Fruit fly (Drosophila melanogaster) whole organism, prepupa: ENCODE results near the gene msi.
A peak's percentile ranks its signal among the peaks of the same experiment; 100 is the strongest.

Experiments
- Blimp-1 ChIP-seq: fragments of 200-800 bp; sonication (Bioruptor generic); optimal IDR thresholded peaks from 3 replicates; lab custom pipeline; 2017; ENCODE audit warnings: missing biosample characterization, missing genetic modification characterization, mild to moderate bottlenecking, moderate library complexity, missing genetic modification reagents
- CG10631 ChIP-seq: fragments of 200-800 bp; sonication (Bioruptor generic); optimal IDR thresholded peaks from 2 replicates; lab custom pipeline; 2016; ENCODE audit warnings: missing biosample characterization, missing genetic modification characterization
- CG10669 ChIP-seq: fragments of 200-800 bp; sonication (Bioruptor generic); optimal IDR thresholded peaks from 3 replicates; lab custom pipeline; 2018; ENCODE audit warnings: missing biosample characterization, mild to moderate bottlenecking, missing genetic modification characterization, moderate library complexity
- CG11294 ChIP-seq: fragments of 200-800 bp; sonication (Bioruptor generic); IDR thresholded peaks from 2 replicates; pipeline ENCODE4 v1.3.6; 2022; ENCODE audit warnings: missing biosample characterization, missing genetic modification characterization
- CG11762 ChIP-seq: fragments of 200-800 bp; sonication (Bioruptor generic); optimal IDR thresholded peaks from 3 replicates; lab custom pipeline; 2016; ENCODE audit warnings: missing biosample characterization, missing genetic modification characterization; ENCODE audit not compliant: insufficient read depth
- CG11902 ChIP-seq: fragments of 200-800 bp; sonication (Bioruptor generic); optimal IDR thresholded peaks from 3 replicates; lab custom pipeline; 2016; ENCODE audit warnings: missing biosample characterization, missing genetic modification characterization
- CG16779 ChIP-seq: fragments of 200-800 bp; sonication (Bioruptor generic); optimal IDR thresholded peaks from 3 replicates; lab custom pipeline; 2017; ENCODE audit warnings: missing biosample characterization, mild to moderate bottlenecking, missing genetic modification characterization
- CG3032 ChIP-seq: fragments of 200-800 bp; optimal IDR thresholded peaks from 2 replicates; lab custom pipeline; 2019; ENCODE audit warnings: missing biosample characterization, mild to moderate bottlenecking, missing genetic modification characterization, moderate library complexity
- CG31627 ChIP-seq: fragments of 200-800 bp; sonication (Bioruptor generic); optimal IDR thresholded peaks from 3 replicates; lab custom pipeline; 2016; ENCODE audit warnings: missing biosample characterization, missing genetic modification characterization
- CG32006 ChIP-seq: fragments of 200-800 bp; sonication (Bioruptor generic); optimal IDR thresholded peaks from 3 replicates; lab custom pipeline; 2017; ENCODE audit warnings: missing biosample characterization, mild to moderate bottlenecking, missing genetic modification characterization
- CG34406 ChIP-seq: fragments of 200-800 bp; sonication (Bioruptor generic); optimal IDR thresholded peaks from 3 replicates; lab custom pipeline; 2016; ENCODE audit warnings: missing biosample characterization, missing genetic modification characterization
- CG3919 ChIP-seq: fragments of 200-800 bp; sonication (Bioruptor generic); optimal IDR thresholded peaks from 3 replicates; lab custom pipeline; 2016; ENCODE audit warnings: missing biosample characterization, missing genetic modification characterization
- CG4318 ChIP-seq: fragments of 200-800 bp; sonication (Bioruptor generic); optimal IDR thresholded peaks from 3 replicates; lab custom pipeline; 2017; ENCODE audit warnings: missing biosample characterization, mild to moderate bottlenecking, missing genetic modification characterization
- CG6163 ChIP-seq: fragments of 200-800 bp; sonication (Bioruptor generic); IDR thresholded peaks from 3 replicates; pipeline ENCODE4 v1.3.6; 2022; ENCODE audit warnings: missing biosample characterization, missing genetic modification characterization
- CG6276 ChIP-seq: fragments of 200-800 bp; sonication (Bioruptor generic); optimal IDR thresholded peaks from 2 replicates; lab custom pipeline; 2017; ENCODE audit warnings: missing biosample characterization, mild to moderate bottlenecking, missing genetic modification characterization
- CG6792 ChIP-seq: fragments of 200-800 bp; sonication (Bioruptor generic); optimal IDR thresholded peaks from 3 replicates; lab custom pipeline; 2016; ENCODE audit warnings: missing biosample characterization, missing genetic modification characterization
- CG6808 ChIP-seq: fragments of 200-800 bp; sonication (Bioruptor generic); optimal IDR thresholded peaks from 3 replicates; lab custom pipeline; 2017; ENCODE audit warnings: missing biosample characterization, missing genetic modification characterization, mild to moderate bottlenecking, moderate library complexity, missing genetic modification reagents
- CG6854 ChIP-seq: fragments of 200-800 bp; sonication (Bioruptor generic); optimal IDR thresholded peaks from 2 replicates; lab custom pipeline; 2017; ENCODE audit warnings: missing biosample characterization, mild to moderate bottlenecking, missing genetic modification characterization
- CG7368 ChIP-seq: fragments of 200-800 bp; sonication (Bioruptor generic); optimal IDR thresholded peaks from 3 replicates; lab custom pipeline; 2016; ENCODE audit warnings: missing biosample characterization, missing genetic modification characterization
- CG8119 ChIP-seq: fragments of 200-800 bp; sonication (Bioruptor generic); IDR thresholded peaks from 3 replicates; pipeline ENCODE4 v1.3.6; 2022; ENCODE audit warnings: missing biosample characterization, missing genetic modification characterization
- CG8319 ChIP-seq: fragments of 200-800 bp; sonication (Bioruptor generic); optimal IDR thresholded peaks from 3 replicates; lab custom pipeline; 2016; ENCODE audit warnings: missing biosample characterization, missing genetic modification characterization
- CG9139 ChIP-seq: fragments of 200-800 bp; sonication (Bioruptor generic); optimal IDR thresholded peaks from 3 replicates; lab custom pipeline; 2017; ENCODE audit warnings: missing biosample characterization, mild to moderate bottlenecking, missing genetic modification characterization
- Eip75B ChIP-seq: fragments of 200-800 bp; sonication (Bioruptor generic); optimal IDR thresholded peaks from 3 replicates; lab custom pipeline; 2016; ENCODE audit warnings: missing biosample characterization, missing genetic modification characterization
- Eip93F ChIP-seq: fragments of 200-800 bp; sonication (Bioruptor generic); optimal IDR thresholded peaks from 2 replicates; lab custom pipeline; 2016; ENCODE audit warnings: missing biosample characterization, mild to moderate bottlenecking, missing genetic modification characterization
- Ets96B ChIP-seq: fragments of 200-800 bp; optimal IDR thresholded peaks from 2 replicates; lab custom pipeline; 2019; ENCODE audit warnings: missing biosample characterization, mild to moderate bottlenecking, missing genetic modification characterization, moderate library complexity
- Gug ChIP-seq: fragments of 200-800 bp; sonication (Bioruptor generic); IDR thresholded peaks from 2 replicates; pipeline ENCODE4 v1.3.6; 2022; ENCODE audit warnings: missing biosample characterization, missing genetic modification characterization
- Hr38 ChIP-seq: sonication (Bioruptor generic); optimal IDR thresholded peaks from 2 replicates; lab custom pipeline; 2016; ENCODE audit warnings: missing biosample characterization, missing genetic modification characterization
- Hr39 ChIP-seq: fragments of 200-800 bp; sonication (Bioruptor generic); optimal IDR thresholded peaks from 2 replicates; lab custom pipeline; 2016; ENCODE audit warnings: missing biosample characterization, missing genetic modification characterization
- Hr4 ChIP-seq: fragments of 200-800 bp; sonication (Bioruptor generic); optimal IDR thresholded peaks from 3 replicates; lab custom pipeline; 2016; ENCODE audit warnings: missing biosample characterization, missing genetic modification characterization
- Lpt ChIP-seq: fragments of 200-800 bp; sonication (Bioruptor generic); optimal IDR thresholded peaks from 3 replicates; lab custom pipeline; 2016; ENCODE audit warnings: missing biosample characterization, missing genetic modification characterization
- Smox ChIP-seq: fragments of 200-800 bp; sonication (Bioruptor generic); optimal IDR thresholded peaks from 3 replicates; lab custom pipeline; 2016; ENCODE audit warnings: missing biosample characterization, missing genetic modification characterization
- Sox14 ChIP-seq: fragments of 200-800 bp; sonication (Bioruptor generic); optimal IDR thresholded peaks from 3 replicates; lab custom pipeline; 2016; ENCODE audit warnings: missing biosample characterization, missing genetic modification characterization
- Sox15 ChIP-seq: fragments of 200-800 bp; sonication (Bioruptor generic); optimal IDR thresholded peaks from 3 replicates; lab custom pipeline; 2016; ENCODE audit warnings: missing biosample characterization, missing genetic modification characterization
- achi ChIP-seq: fragments of 200-800 bp; sonication (Bioruptor generic); optimal IDR thresholded peaks from 3 replicates; lab custom pipeline; 2016; ENCODE audit warnings: missing biosample characterization, missing genetic modification characterization
- acj6 ChIP-seq: fragments of 200-800 bp; sonication (Bioruptor generic); optimal IDR thresholded peaks from 3 replicates; lab custom pipeline; 2016; ENCODE audit warnings: missing biosample characterization, missing genetic modification characterization
- dac ChIP-seq: fragments of 200-800 bp; sonication (Bioruptor generic); optimal IDR thresholded peaks from 2 replicates; lab custom pipeline; 2017; ENCODE audit warnings: missing biosample characterization, mild to moderate bottlenecking, missing genetic modification characterization
- dsx ChIP-seq: fragments of 200-800 bp; optimal IDR thresholded peaks from 3 replicates; lab custom pipeline; 2019; ENCODE audit warnings: missing biosample characterization, mild to moderate bottlenecking, missing genetic modification characterization, moderate library complexity; ENCODE audit not compliant: poor library complexity, severe bottlenecking
- eg ChIP-seq: fragments of 200-800 bp; sonication (Bioruptor generic); IDR thresholded peaks from 3 replicates; pipeline ENCODE4 v1.3.6; 2022; ENCODE audit warnings: missing biosample characterization, missing genetic modification characterization
- esn ChIP-seq: fragments of 200-800 bp; sonication (Bioruptor generic); optimal IDR thresholded peaks from 2 replicates; lab custom pipeline; 2016; ENCODE audit warnings: missing biosample characterization, mild to moderate bottlenecking, missing genetic modification characterization, moderate library complexity
- fd59A ChIP-seq: fragments of 200-800 bp; sonication (Bioruptor generic); optimal IDR thresholded peaks from 2 replicates; lab custom pipeline; 2017; ENCODE audit warnings: missing biosample characterization, mild to moderate bottlenecking, missing genetic modification characterization, missing genetic modification reagents
- fd85E ChIP-seq: fragments of 200-800 bp; sonication (Bioruptor generic); optimal IDR thresholded peaks from 3 replicates; lab custom pipeline; 2016; ENCODE audit warnings: missing biosample characterization, missing genetic modification characterization
- lz ChIP-seq: fragments of 200-800 bp; sonication (Bioruptor generic); optimal IDR thresholded peaks from 3 replicates; lab custom pipeline; 2016; ENCODE audit warnings: missing biosample characterization, missing genetic modification characterization
- net ChIP-seq: fragments of 200-800 bp; sonication (Bioruptor generic); optimal IDR thresholded peaks from 3 replicates; lab custom pipeline; 2016; ENCODE audit warnings: missing biosample characterization, missing genetic modification characterization
- pdm3 ChIP-seq: fragments of 200-800 bp; sonication (Bioruptor generic); optimal IDR thresholded peaks from 3 replicates; lab custom pipeline; 2016; ENCODE audit warnings: missing biosample characterization, missing genetic modification characterization
- salr ChIP-seq, 2 experiments: fragments of 200-800 bp; sonication (Bioruptor generic); optimal IDR thresholded peaks; 3 replicates each; lab custom pipeline; 2016 to 2018; ENCODE audit warnings: missing biosample characterization in 2 of 2, missing genetic modification characterization in 2 of 2, mild to moderate bottlenecking in 1 of 2
- spab ChIP-seq: fragments of 200-800 bp; sonication (Bioruptor generic); optimal IDR thresholded peaks from 2 replicates; lab custom pipeline; 2017; ENCODE audit warnings: missing biosample characterization, mild to moderate bottlenecking, missing genetic modification characterization, missing genetic modification reagents
- ss ChIP-seq, 2 experiments: fragments of 200-800 bp; sonication (Bioruptor generic); optimal IDR thresholded peaks; 2 replicates in 1 of 2; 3 replicates in 1 of 2; lab custom pipeline; 2017 to 2018; ENCODE audit warnings: mild to moderate bottlenecking in 2 of 2, missing biosample characterization in 2 of 2, missing genetic modification characterization in 2 of 2, moderate library complexity in 1 of 2
- svp ChIP-seq: fragments of 200-800 bp; sonication (Bioruptor generic); peaks from one replicate; lab custom pipeline; 2016; ENCODE audit warnings: missing biosample characterization, missing genetic modification characterization
- topi ChIP-seq: fragments of 200-800 bp; sonication (Bioruptor generic); optimal IDR thresholded peaks from 3 replicates; lab custom pipeline; 2016; ENCODE audit warnings: missing biosample characterization, missing genetic modification characterization
- vri ChIP-seq: fragments of 200-800 bp; sonication (Bioruptor generic); optimal IDR thresholded peaks from 3 replicates; lab custom pipeline; 2016; ENCODE audit warnings: missing biosample characterization, mild to moderate bottlenecking, missing genetic modification characterization

Gene msi

dm6 chr3R:25515450-25516288 lies at the start of gene msi:
Gene msi, plus strand, starts transcription at chr3R:25516118.
- TF ChIP-seq CG11762 (GFP tag; lab: Kevin White, UChicago) (peak; percentile 86), vri (GFP tag; lab: Kevin White, UChicago) (peak; percentile 87), Hr39 (GFP tag; lab: Kevin White, UChicago) (peak; percentile 80), dsx (peak; percentile 98), esn (peak; percentile 97), eg (GFP tag; lab: Robert Waterston, UW) (peak; percentile 98), CG10631 (GFP tag; lab: Kevin White, UChicago) (peak; percentile 99), Sox15 (GFP tag; lab: Kevin White, UChicago) (peak; percentile 89), CG6163 (GFP tag; lab: Robert Waterston, UW) (peak; percentile 98), CG32006 (GFP tag; lab: Kevin White, UChicago) (peak; percentile 99), CG4318 (peak; percentile 97), dac (GFP tag; lab: Kevin White, UChicago) (peak; percentile 93), net (GFP tag; lab: Kevin White, UChicago) (peak; percentile 95), acj6 (GFP tag; lab: Kevin White, UChicago) (peak; percentile 95), Smox (GFP tag; lab: Kevin White, UChicago) (peak; percentile 87), CG16779 (peak; percentile 97), CG11294 (peak; percentile 97), Lpt (GFP tag; lab: Kevin White, UChicago) (peak; percentile 97), svp (peak; percentile 94), spab (GFP tag; lab: Kevin White, UChicago) (peak; percentile 97), CG8119 (GFP tag; lab: Robert Waterston, UW) (peak; percentile 100), CG6276 (GFP tag; lab: Kevin White, UChicago) (peak; percentile 98), CG11902 (GFP tag; lab: Kevin White, UChicago) (peak; percentile 91), CG6808 (GFP tag; lab: Kevin White, UChicago) (peak; percentile 93), fd85E (GFP tag; lab: Kevin White, UChicago) (peak; percentile 84), Hr38 (GFP tag; lab: Kevin White, UChicago) (no peak), Hr4 (GFP tag; lab: Kevin White, UChicago) (peak; percentile 92), pdm3 (GFP tag; lab: Kevin White, UChicago) (peak; percentile 85), CG3919 (GFP tag; lab: Kevin White, UChicago) (peak; percentile 96), CG8319 (GFP tag; lab: Kevin White, UChicago) (peak; percentile 91), CG10669 (GFP tag; lab: Kevin White, UChicago) (peak; percentile 96), CG6854 (GFP tag; lab: Kevin White, UChicago) (peak; percentile 92), CG7368 (GFP tag; lab: Kevin White, UChicago) (peak; percentile 92), CG9139 (GFP tag; lab: Kevin White, UChicago) (peak; percentile 95), CG3032 (tag; lab: Kevin White, UChicago) (peak; percentile 99), salr (GFP tag; optimal IDR thresholded peaks at IDR 0.05; lab: Kevin White, UChicago) (peak; percentile 84 to 97), Eip75B (GFP tag; lab: Kevin White, UChicago) (peak; percentile 86), CG34406 (peak; percentile 98), Blimp-1 (GFP tag; lab: Kevin White, UChicago) (peak; percentile 94), Eip93F (GFP tag; lab: Kevin White, UChicago) (peak; percentile 92), achi (peak; percentile 98), fd59A (GFP tag; lab: Kevin White, UChicago) (peak; percentile 85), topi (GFP tag; lab: Kevin White, UChicago) (peak; percentile 92), Sox14 (GFP tag; lab: Kevin White, UChicago) (peak; percentile 90), CG31627 (GFP tag; lab: Kevin White, UChicago) (peak; percentile 77), lz (GFP tag; lab: Kevin White, UChicago) (peak; percentile 90), CG6792 (peak; percentile 96), ss (GFP tag; optimal IDR thresholded peaks at IDR 0.05; lab: Kevin White, UChicago) (peak; percentile 97 to 98), Ets96B (tag; lab: Kevin White, UChicago) (peak; percentile 99), Gug (GFP tag; lab: Robert Waterston, UW) (peak; percentile 98)
